Fruit fly (Drosophila melanogaster) Kc167 (cell line): ENCODE data around the gene GILT1.

ENCODE experiments used
- Sin3A ChIP-seq: fragments of >200 bp; optimal IDR thresholded peaks from 2 replicates; lab custom pipeline; 2018; ENCODE audit warnings: missing external identifiers
- h ChIP-seq: fragments of >200 bp; optimal IDR thresholded peaks from 3 replicates; lab custom pipeline; 2018; ENCODE audit warnings: missing external identifiers
- psq ChIP-seq: fragments of >200 bp; optimal IDR thresholded peaks from 2 replicates; lab custom pipeline; 2017; ENCODE audit warnings: missing external identifiers

DNA sequence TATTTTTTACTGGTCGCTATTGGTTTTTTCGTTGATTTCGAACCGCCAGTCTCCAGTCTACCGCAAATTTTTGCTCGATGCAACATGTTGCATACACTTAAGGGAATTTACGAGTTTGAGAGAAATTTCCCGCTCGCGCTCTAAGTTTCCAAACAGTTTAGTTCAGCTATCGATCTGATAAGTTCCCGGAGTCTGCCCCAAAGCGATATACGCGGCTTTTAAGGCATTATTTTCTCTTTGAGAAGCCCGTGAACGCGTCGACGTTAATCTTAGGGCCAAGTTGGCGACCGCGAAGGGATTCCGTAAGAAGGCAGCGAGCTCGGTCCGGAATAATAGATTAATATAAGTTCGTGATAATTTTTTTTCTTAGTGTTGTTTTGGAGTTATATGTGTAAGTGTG is 26.7 kb downstream of the GILT1 start:
- no peak for TF ChIP-seq Sin3A (lab: Kevin White, UChicago)
- TF ChIP-seq h: no peak
- no peak for TF ChIP-seq psq (lab: Kevin White, UChicago)
